Worm (Caenorhabditis elegans): ENCODE measurements around the gene Y53G8AR.5.

Gene Y53G8AR.5

DNA sequence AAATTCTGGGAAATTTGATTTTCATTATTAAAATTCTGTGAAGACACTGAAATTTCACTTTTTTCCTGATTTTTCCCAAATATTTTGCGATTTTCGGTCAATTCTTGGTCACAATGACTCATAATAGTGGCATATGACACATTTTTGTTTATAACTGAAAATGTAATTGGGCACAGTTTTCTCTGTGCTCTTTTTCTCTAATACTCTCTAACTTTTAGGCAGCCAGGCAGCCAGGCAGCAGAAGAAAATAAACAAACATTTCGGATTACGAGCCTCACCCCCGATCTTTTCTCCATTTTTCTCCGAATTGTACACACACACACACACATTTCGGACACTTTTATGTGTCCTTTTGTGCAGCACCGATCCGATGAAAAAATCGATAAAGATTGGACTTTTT, 10.1 kb downstream of the Y53G8AR.5 start:
- TF ChIP-seq tab-1 (GFP tag; IDR thresholded peaks at IDR 0.05) (no peak), ref-1 (GFP tag; conservative IDR thresholded peaks at IDR 0.05) (no peak), med-1 (GFP tag; optimal IDR thresholded peaks at IDR 0.05; ENCODE audit: insufficient read depth) (no peak), T22C8.4 (GFP tag; IDR thresholded peaks at IDR 0.05) (no peak; the same call in 1 of the 2 replicates), klf-2 (GFP tag; conservative IDR thresholded peaks at IDR 0.05) (no peak), ztf-23 (GFP tag; IDR thresholded peaks at IDR 0.05) (no peak), ztf-29 (GFP tag; IDR thresholded peaks at IDR 0.05) (no peak), flt-1 (GFP tag; IDR thresholded peaks at IDR 0.05) (no peak), cog-1 (tag; optimal IDR thresholded peaks at IDR 0.05) (no peak)

DNA sequence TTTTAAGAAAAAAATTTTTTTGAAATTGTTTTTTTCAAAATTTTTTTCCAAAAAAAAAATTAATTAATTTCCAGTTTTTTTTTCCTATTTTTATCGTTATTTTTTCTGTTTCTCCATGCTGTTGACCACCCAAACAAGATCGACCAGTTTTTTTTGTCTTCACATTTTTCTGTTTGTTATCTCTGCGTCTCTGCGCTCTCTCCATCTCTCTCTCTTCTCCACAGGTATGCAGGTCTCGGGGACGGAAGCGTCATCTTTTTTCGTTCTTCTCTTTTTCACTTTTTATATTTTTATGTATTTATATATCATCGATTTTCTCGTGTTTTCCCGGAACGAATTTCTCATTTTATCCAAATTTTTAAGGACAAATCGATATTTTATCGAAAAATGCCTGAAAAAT, 11.7 kb downstream of the Y53G8AR.5 start:
- TF ChIP-seq ztf-23 (GFP tag; IDR thresholded peaks at IDR 0.05) = no peak
- TF ChIP-seq med-1 (GFP tag; optimal IDR thresholded peaks at IDR 0.05; ENCODE audit: insufficient read depth) = no peak
- no peak for TF ChIP-seq T22C8.4 (GFP tag; IDR thresholded peaks at IDR 0.05)
- TF ChIP-seq tab-1 (GFP tag; IDR thresholded peaks at IDR 0.05) = no peak
- no peak for TF ChIP-seq ref-1 (GFP tag; conservative IDR thresholded peaks at IDR 0.05)
- no peak for TF ChIP-seq cog-1 (tag; optimal IDR thresholded peaks at IDR 0.05)
- no peak for TF ChIP-seq flt-1 (GFP tag; IDR thresholded peaks at IDR 0.05)
- no peak for TF ChIP-seq klf-2 (GFP tag; conservative IDR thresholded peaks at IDR 0.05)
- TF ChIP-seq ztf-29 (GFP tag; IDR thresholded peaks at IDR 0.05) = no peak

DNA sequence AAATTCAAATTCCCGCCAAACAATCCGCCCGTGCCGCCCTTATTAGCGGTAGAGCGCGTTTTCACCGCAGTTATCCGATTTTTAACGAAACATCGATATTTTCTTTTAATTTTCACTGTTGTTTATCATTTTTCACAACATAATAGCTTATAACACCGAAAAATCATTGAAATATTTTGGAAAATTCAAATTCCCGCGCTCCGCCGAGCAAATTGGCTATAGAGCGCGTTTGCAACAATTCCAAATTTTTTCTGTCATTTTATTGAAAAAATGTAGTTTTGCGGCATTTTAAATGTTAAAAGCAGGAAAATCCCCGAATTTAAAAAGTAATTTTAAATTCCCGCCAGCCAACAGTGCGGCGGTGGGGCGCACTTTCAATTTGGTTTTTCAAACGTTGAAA, 12.4 kb downstream of the Y53G8AR.5 start:
- TF ChIP-seq ztf-29 (GFP tag; IDR thresholded peaks at IDR 0.05) (no peak), ref-1 (GFP tag; conservative IDR thresholded peaks at IDR 0.05) (no peak), klf-2 (GFP tag; conservative IDR thresholded peaks at IDR 0.05) (no peak), med-1 (GFP tag; optimal IDR thresholded peaks at IDR 0.05; ENCODE audit: insufficient read depth) (no peak), cog-1 (tag; optimal IDR thresholded peaks at IDR 0.05) (no peak), tab-1 (GFP tag; IDR thresholded peaks at IDR 0.05) (no peak), flt-1 (GFP tag; IDR thresholded peaks at IDR 0.05) (no peak), T22C8.4 (GFP tag; IDR thresholded peaks at IDR 0.05) (no peak), ztf-23 (GFP tag; IDR thresholded peaks at IDR 0.05) (no peak)

DNA sequence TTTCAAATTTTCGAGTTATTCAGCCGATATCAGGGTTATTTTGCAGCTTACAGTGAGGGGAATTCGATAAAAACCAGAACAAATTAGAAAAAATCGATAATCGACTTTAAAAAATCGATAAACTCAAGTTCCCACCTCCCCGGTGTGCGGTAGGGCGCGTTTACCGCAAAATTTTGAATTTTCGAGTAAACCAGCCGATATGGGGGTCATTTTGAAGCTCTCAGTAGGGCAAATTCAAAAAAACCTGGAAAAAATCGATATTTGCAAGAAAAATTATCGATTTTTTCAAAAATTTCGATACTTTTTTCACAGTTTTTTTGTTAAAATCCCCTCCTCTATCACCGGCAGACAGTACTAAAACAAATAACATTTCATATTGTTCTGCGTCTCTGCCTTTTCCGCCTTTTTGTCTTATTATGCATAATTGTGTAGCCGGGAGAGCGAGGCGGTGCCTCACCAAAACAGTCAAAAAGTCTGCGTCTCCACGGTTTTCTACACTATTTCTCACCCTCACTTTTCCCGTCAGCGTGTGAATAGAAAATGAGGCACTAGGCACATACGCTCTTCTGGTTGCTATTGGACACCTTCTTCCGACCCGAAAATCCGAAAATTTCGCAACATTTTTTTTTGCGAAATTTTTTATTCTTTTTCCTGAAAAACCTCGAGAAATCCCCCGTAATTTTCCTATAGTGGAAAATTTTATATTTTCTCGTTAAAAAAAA, 13.8 kb downstream of the Y53G8AR.5 start, which contains the start of gene ral-1:
TSS of gene ral-1 (plus strand) at position 435 of the 722 bp plus-strand sequence.
- TF ChIP-seq T22C8.4 (GFP tag; IDR thresholded peaks at IDR 0.05) = peak; percentile 84
- TF ChIP-seq tab-1 (GFP tag; IDR thresholded peaks at IDR 0.05) = no peak

DNA sequence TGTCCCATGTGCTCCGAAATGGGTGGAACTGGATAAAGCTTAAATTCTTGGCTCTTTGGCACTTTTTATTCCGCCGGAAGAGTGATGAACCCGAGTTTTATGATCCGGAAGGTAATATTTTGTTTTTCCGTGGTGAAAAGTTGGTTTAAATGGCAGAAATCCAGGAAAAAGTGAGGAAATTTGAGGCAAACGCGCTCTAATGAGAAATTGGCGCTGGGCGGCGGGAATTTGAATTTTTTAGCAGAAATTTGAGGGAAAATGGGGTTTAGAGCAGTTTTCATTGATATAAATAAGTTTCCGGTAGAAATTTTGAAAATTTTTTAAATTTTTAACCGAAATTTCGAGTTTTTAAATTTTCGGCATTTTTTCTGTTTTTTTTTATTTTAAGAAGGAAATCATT, 14.4 kb downstream of the Y53G8AR.5 start:
- no peak for TF ChIP-seq cog-1 (tag; optimal IDR thresholded peaks at IDR 0.05)

DNA sequence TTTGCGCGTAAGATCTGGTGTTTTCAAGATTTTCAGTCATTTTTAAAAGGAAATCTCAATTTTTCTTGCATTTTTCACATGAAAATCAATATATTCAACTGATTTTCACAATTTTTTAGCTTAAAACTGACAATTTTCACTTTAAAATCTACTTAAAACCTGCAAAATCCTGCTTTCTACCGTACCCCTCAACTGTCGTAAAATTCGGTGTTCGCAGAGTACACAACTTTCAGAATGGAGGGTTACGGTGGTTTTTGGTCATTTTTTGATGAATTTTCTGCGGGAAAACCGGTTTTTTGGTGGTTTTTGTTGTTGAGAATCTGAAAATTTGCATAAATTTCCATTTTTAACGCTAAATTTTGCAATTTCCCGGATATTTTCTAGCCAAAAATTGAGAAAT, 14.9 kb downstream of the Y53G8AR.5 start:
- TF ChIP-seq ztf-29 (GFP tag; IDR thresholded peaks at IDR 0.05) (no peak), tab-1 (GFP tag; IDR thresholded peaks at IDR 0.05) (no peak), klf-2 (GFP tag; conservative IDR thresholded peaks at IDR 0.05) (no peak), flt-1 (GFP tag; IDR thresholded peaks at IDR 0.05) (no peak), ztf-23 (GFP tag; IDR thresholded peaks at IDR 0.05) (no peak), med-1 (GFP tag; optimal IDR thresholded peaks at IDR 0.05; ENCODE audit: insufficient read depth) (no peak), cog-1 (tag; optimal IDR thresholded peaks at IDR 0.05) (no peak), ref-1 (GFP tag; conservative IDR thresholded peaks at IDR 0.05) (no peak), T22C8.4 (GFP tag; IDR thresholded peaks at IDR 0.05) (no peak)

DNA sequence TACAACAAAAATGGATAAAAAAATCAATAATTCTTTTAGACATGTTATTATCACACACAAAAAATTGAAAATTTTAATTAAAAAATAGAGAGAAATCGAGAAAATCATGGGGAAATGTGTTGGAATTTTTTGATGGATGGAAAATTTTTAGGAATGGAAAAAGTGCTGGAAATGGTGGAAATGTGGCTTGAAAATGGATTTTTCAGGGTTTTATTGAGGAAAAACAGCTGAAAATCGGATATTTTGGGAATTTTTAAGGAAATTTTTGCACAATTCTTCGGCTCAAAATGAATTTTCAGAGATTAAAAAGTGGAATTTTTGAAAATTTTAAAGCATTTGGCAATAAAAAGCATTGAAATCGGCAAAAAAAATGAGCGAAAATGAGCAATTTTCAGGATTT, 20.6 kb downstream of the Y53G8AR.5 start:
- TF ChIP-seq flt-1 (GFP tag; IDR thresholded peaks at IDR 0.05) = no peak
- no peak for TF ChIP-seq klf-2 (GFP tag; conservative IDR thresholded peaks at IDR 0.05)
- TF ChIP-seq ztf-29 (GFP tag; IDR thresholded peaks at IDR 0.05) = no peak
- no peak for TF ChIP-seq ztf-23 (GFP tag; IDR thresholded peaks at IDR 0.05)
- TF ChIP-seq cog-1 (tag; optimal IDR thresholded peaks at IDR 0.05) = no peak
- no peak for TF ChIP-seq T22C8.4 (GFP tag; IDR thresholded peaks at IDR 0.05)
- TF ChIP-seq tab-1 (GFP tag; IDR thresholded peaks at IDR 0.05) = no peak
- TF ChIP-seq ref-1 (GFP tag; conservative IDR thresholded peaks at IDR 0.05) = no peak
- no peak for TF ChIP-seq med-1 (GFP tag; optimal IDR thresholded peaks at IDR 0.05; ENCODE audit: insufficient read depth)

DNA sequence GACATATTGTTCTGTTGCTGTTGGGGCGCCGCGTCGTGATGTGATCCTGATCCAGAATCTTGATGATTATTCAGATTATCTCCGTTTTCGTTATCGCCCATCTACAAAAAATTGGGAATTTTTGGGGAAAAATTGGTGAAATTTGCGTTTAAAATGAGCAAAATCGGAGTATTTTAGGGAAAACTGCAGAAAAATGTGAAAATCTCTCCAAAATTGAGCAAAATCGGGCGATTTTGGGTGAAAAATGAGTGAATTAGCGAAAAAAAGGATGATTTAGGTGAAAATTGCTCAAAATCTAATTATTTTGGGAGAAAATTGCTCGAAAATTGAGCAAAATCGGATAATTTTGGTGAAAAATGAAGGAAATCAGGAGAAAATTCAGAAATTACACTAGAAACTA, 23.9 kb downstream of the Y53G8AR.5 start, which contains the start of gene Y53G8AR.9:
TSS of gene Y53G8AR.9 (minus strand) at position 101 of the 400 bp plus-strand sequence.
- no peak for TF ChIP-seq tab-1 (GFP tag; IDR thresholded peaks at IDR 0.05)
- TF ChIP-seq klf-2 (GFP tag; conservative IDR thresholded peaks at IDR 0.05) = no peak
- no peak for TF ChIP-seq ref-1 (GFP tag; conservative IDR thresholded peaks at IDR 0.05)
- TF ChIP-seq ztf-23 (GFP tag; IDR thresholded peaks at IDR 0.05) = no peak
- no peak for TF ChIP-seq med-1 (GFP tag; optimal IDR thresholded peaks at IDR 0.05; ENCODE audit: insufficient read depth)
- no peak for TF ChIP-seq flt-1 (GFP tag; IDR thresholded peaks at IDR 0.05)
- TF ChIP-seq ztf-29 (GFP tag; IDR thresholded peaks at IDR 0.05) = no peak
- TF ChIP-seq T22C8.4 (GFP tag; IDR thresholded peaks at IDR 0.05) = no peak
- no peak for TF ChIP-seq cog-1 (tag; optimal IDR thresholded peaks at IDR 0.05)

DNA sequence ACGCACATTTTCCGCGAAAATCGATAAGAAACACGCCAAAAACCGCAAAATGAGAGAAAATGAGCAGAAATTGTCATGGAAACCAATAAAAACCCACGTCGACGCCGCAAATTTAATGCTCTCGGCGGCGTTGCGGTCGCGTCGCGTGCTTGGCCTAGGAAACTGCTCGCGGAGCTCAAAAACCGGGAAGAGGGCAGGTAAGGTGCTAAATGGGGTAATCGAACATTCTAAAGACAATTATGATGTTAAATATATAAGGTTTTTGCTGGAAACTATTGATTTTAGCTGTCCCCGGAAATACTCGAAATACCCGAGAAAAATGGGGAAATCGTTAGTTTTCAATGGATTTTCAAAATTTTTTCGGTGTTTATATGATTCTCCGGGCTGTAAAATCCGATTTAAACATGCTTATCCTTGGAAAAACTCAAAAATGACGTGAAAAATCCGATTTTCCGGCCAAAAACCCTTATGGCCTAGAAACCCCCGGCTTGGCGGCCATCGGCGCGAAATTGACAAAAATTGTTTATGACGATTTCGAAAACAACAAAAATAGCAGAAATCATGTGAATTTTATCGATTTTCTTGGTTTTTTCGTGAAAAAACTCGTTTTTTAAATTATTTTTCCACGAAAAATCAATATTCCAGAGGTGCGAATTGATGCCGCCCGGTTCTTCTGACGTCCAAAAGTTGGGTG, 25.2 kb downstream of the Y53G8AR.5 start, which contains the start of gene phf-15:
TSS of gene phf-15 (plus strand) at position 537 of the 694 bp plus-strand sequence.
- TF ChIP-seq cog-1 (tag; optimal IDR thresholded peaks at IDR 0.05) (no peak), med-1 (GFP tag; optimal IDR thresholded peaks at IDR 0.05; ENCODE audit: insufficient read depth) (no peak), flt-1 (GFP tag; IDR thresholded peaks at IDR 0.05) (no peak), klf-2 (GFP tag; conservative IDR thresholded peaks at IDR 0.05) (no peak), tab-1 (GFP tag; IDR thresholded peaks at IDR 0.05) (no peak), ref-1 (GFP tag; conservative IDR thresholded peaks at IDR 0.05) (no peak), T22C8.4 (GFP tag; IDR thresholded peaks at IDR 0.05) (no peak)

All from whole organism, midembryonic.